Worm (Caenorhabditis elegans) whole organism, L3 larva: Measurements from ENCODE around the gene Y46H3C.5.

ENCODE experiments used
- R02D3.7 ChIP-seq: fragments of 150-350 bp; optimal IDR thresholded peaks from 2 replicates; lab custom pipeline; 2014; ENCODE audit warnings: missing biosample characterization, missing genetic modification characterization
- ZK546.5 ChIP-seq: sonication (generic microtip); optimal IDR thresholded peaks from 2 replicates; lab custom pipeline; 2017; ENCODE audit warnings: missing biosample characterization, missing genetic modification characterization
- ama-1 ChIP-seq: fragments of 150-350 bp; optimal IDR thresholded peaks from 2 replicates; lab custom pipeline; 2018
- ceh-16 ChIP-seq: sonication (generic microtip); optimal IDR thresholded peaks from 2 replicates; lab custom pipeline; 2017; ENCODE audit warnings: missing biosample characterization, missing genetic modification characterization
- ceh-82 ChIP-seq: fragments of 150-350 bp; optimal IDR thresholded peaks from 2 replicates; lab custom pipeline; 2014; ENCODE audit warnings: missing biosample characterization, missing genetic modification characterization
- ceh-9 ChIP-seq: sonication (generic microtip); optimal IDR thresholded peaks from 2 replicates; lab custom pipeline; 2018; ENCODE audit warnings: missing biosample characterization, missing genetic modification characterization
- daf-12 ChIP-seq: fragments of 150-350 bp; optimal IDR thresholded peaks from 2 replicates; lab custom pipeline; 2014; ENCODE audit warnings: missing biosample characterization, missing genetic modification reagents, missing genetic modification characterization
- egl-27 ChIP-seq: sonication (generic microtip); optimal IDR thresholded peaks from 4 replicates; lab custom pipeline; 2017; ENCODE audit warnings: missing biosample characterization, missing genetic modification reagents, missing genetic modification characterization
- elt-2 ChIP-seq: sonication (generic microtip); optimal IDR thresholded peaks from 2 replicates; lab custom pipeline; 2016; ENCODE audit warnings: missing genetic modification reagents, mild to moderate bottlenecking, missing genetic modification characterization, missing compliant biosample characterization
- eor-1 ChIP-seq, 2 experiments: fragments of 150-350 bp; optimal IDR thresholded peaks; 2 replicates each; lab custom pipeline; 2014 to 2018; ENCODE audit warnings: missing biosample characterization in 2 of 2, missing genetic modification characterization in 2 of 2
- fkh-10 ChIP-seq: sonication (generic microtip); optimal IDR thresholded peaks from 2 replicates; lab custom pipeline; 2017; ENCODE audit warnings: missing biosample characterization, missing genetic modification reagents, missing genetic modification characterization
- fkh-2 ChIP-seq: fragments of 150-350 bp; optimal IDR thresholded peaks from 2 replicates; lab custom pipeline; 2014; ENCODE audit warnings: missing biosample characterization, missing genetic modification reagents, missing genetic modification characterization
- fos-1 ChIP-seq: fragments of 150-350 bp; optimal IDR thresholded peaks from 2 replicates; lab custom pipeline; 2014; ENCODE audit warnings: missing biosample characterization, missing genetic modification characterization
- jun-1 ChIP-seq: fragments of 150-350 bp; optimal IDR thresholded peaks from 2 replicates; lab custom pipeline; 2014; ENCODE audit warnings: missing biosample characterization, missing genetic modification reagents, missing genetic modification characterization
- lin-15B ChIP-seq: fragments of 150-350 bp; optimal IDR thresholded peaks from 2 replicates; lab custom pipeline; 2014; ENCODE audit warnings: missing biosample characterization, missing genetic modification characterization
- lin-39 ChIP-seq: fragments of 150-350 bp; optimal IDR thresholded peaks from 2 replicates; lab custom pipeline; 2018; ENCODE audit warnings: missing biosample characterization, missing genetic modification reagents, missing genetic modification characterization
- lsy-12 ChIP-seq: sonication (generic microtip); optimal IDR thresholded peaks from 2 replicates; lab custom pipeline; 2016; ENCODE audit warnings: mild to moderate bottlenecking, missing genetic modification characterization, missing compliant biosample characterization
- mdl-1 ChIP-seq: fragments of 150-350 bp; optimal IDR thresholded peaks from 2 replicates; lab custom pipeline; 2014; ENCODE audit warnings: missing biosample characterization, missing genetic modification characterization
- nfya-1 ChIP-seq: sonication (generic microtip); optimal IDR thresholded peaks from 2 replicates; lab custom pipeline; 2017; ENCODE audit warnings: missing genetic modification characterization, mild to moderate bottlenecking, missing compliant biosample characterization, antibody characterized with exemption, moderate library complexity; ENCODE audit not compliant: insufficient read depth
- nhr-11 ChIP-seq: fragments of 150-350 bp; optimal IDR thresholded peaks from 2 replicates; lab custom pipeline; 2014; ENCODE audit warnings: missing biosample characterization, missing genetic modification characterization
- nhr-12 ChIP-seq: fragments of 150-350 bp; optimal IDR thresholded peaks from 2 replicates; lab custom pipeline; 2014; ENCODE audit warnings: missing biosample characterization, missing genetic modification characterization
- nhr-23 ChIP-seq: fragments of 150-350 bp; optimal IDR thresholded peaks from 2 replicates; lab custom pipeline; 2014; ENCODE audit warnings: missing biosample characterization, missing genetic modification reagents, missing genetic modification characterization
- nhr-28 ChIP-seq: fragments of 150-350 bp; optimal IDR thresholded peaks from 2 replicates; lab custom pipeline; 2014; ENCODE audit warnings: missing biosample characterization, missing genetic modification characterization
- nhr-43 ChIP-seq: sonication (generic microtip); optimal IDR thresholded peaks from 2 replicates; lab custom pipeline; 2016; ENCODE audit warnings: mild to moderate bottlenecking, missing genetic modification characterization, missing compliant biosample characterization; ENCODE audit not compliant: poor library complexity, severe bottlenecking
- nhr-67 ChIP-seq: fragments of 150-350 bp; optimal IDR thresholded peaks from 2 replicates; lab custom pipeline; 2014; ENCODE audit warnings: missing biosample characterization, missing genetic modification characterization
- nhr-77 ChIP-seq: fragments of 150-350 bp; optimal IDR thresholded peaks from 2 replicates; lab custom pipeline; 2014; ENCODE audit warnings: missing biosample characterization, missing genetic modification characterization
- pha-4 ChIP-seq: fragments of 150-350 bp; optimal IDR thresholded peaks from 2 replicates; lab custom pipeline; 2014; ENCODE audit warnings: missing biosample characterization, missing genetic modification reagents, missing genetic modification characterization
- pqm-1 ChIP-seq: fragments of 150-350 bp; optimal IDR thresholded peaks from 2 replicates; lab custom pipeline; 2017; ENCODE audit warnings: missing biosample characterization, missing genetic modification characterization, inconsistent platforms
- snpc-4 ChIP-seq: fragments of 150-350 bp; optimal IDR thresholded peaks from 2 replicates; lab custom pipeline; 2014; ENCODE audit warnings: missing biosample characterization, missing genetic modification characterization
- tbx-2 ChIP-seq: sonication (generic microtip); optimal IDR thresholded peaks from 2 replicates; lab custom pipeline; 2016; ENCODE audit warnings: mild to moderate bottlenecking, missing genetic modification characterization, missing compliant biosample characterization
- unc-39 ChIP-seq: sonication (generic microtip); optimal IDR thresholded peaks from 4 replicates; lab custom pipeline; 2017; ENCODE audit warnings: missing biosample characterization, missing genetic modification characterization
- zag-1 ChIP-seq: fragments of 150-350 bp; optimal IDR thresholded peaks from 2 replicates; lab custom pipeline; 2014; ENCODE audit warnings: missing biosample characterization, missing genetic modification characterization
- ztf-11 ChIP-seq: fragments of 150-350 bp; optimal IDR thresholded peaks from 2 replicates; lab custom pipeline; 2014; ENCODE audit warnings: missing biosample characterization, missing genetic modification characterization

The Y46H3C.5 gene

ce11 chrV:1654845-1655244 lies 37.5 kb downstream of the Y46H3C.5 start, which contains the start of gene irld-11:
Gene irld-11 (plus strand): TSS chrV:1655145.
- TF ChIP-seq pha-4 (tag; lab: Kevin White, UChicago) (no peak), nhr-43 (no peak), ama-1 (lab: Kevin White, UChicago) (no peak), ceh-16 (tag; lab: Kevin White, UChicago) (no peak), jun-1 (tag; lab: Kevin White, UChicago) (no peak), tbx-2 (tag; lab: Kevin White, UChicago) (no peak), fkh-10 (GFP tag; lab: Kevin White, UChicago) (no peak), lin-39 (tag; lab: Kevin White, UChicago) (no peak), nhr-77 (tag; lab: Kevin White, UChicago) (no peak), zag-1 (tag; lab: Kevin White, UChicago) (no peak), elt-2 (tag; lab: Kevin White, UChicago) (no peak), eor-1 (tag; optimal IDR thresholded peaks at IDR 0.05; lab: Kevin White, UChicago) (no peak), egl-27 (tag; lab: Kevin White, UChicago) (no peak), nhr-23 (tag; lab: Kevin White, UChicago) (no peak), ZK546.5 (tag; lab: Kevin White, UChicago) (no peak), ztf-11 (no peak), lsy-12 (tag; lab: Kevin White, UChicago) (no peak)

DNA sequence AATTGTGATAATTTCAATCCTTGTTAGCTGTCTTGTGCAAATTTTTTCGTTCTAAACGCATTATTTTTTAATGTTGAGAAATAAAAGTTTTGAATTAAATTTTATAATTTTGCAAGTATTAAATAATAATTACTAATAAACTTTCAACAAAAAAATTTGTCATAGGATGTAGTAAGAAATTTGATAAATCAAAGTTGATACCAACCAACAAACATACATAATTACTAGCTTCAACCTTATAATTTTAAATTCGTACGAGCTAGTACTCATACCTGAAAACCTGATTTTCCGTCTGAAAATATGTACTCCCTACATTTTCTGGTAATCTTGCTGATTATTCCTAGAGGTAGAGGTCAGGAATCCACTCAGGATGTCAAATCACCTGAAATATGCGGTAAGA lies 41.2 kb downstream of the Y46H3C.5 start, which contains the start of gene irld-44:
irld-44 (plus strand) TSS at position 301 of the 400 bp plus-strand sequence.
- TF ChIP-seq ama-1 (lab: Kevin White, UChicago), result no peak
- no peak for TF ChIP-seq nfya-1 (tag; lab: Kevin White, UChicago)
- TF ChIP-seq pqm-1 (tag; lab: Kevin White, UChicago), result no peak
- TF ChIP-seq lin-39 (tag; lab: Kevin White, UChicago), result no peak
- TF ChIP-seq lin-15B (tag; lab: Kevin White, UChicago), result no peak
- TF ChIP-seq nhr-11 (tag; lab: Kevin White, UChicago), result no peak
- no peak for TF ChIP-seq unc-39 (tag; lab: Kevin White, UChicago)
- no peak for TF ChIP-seq fkh-2 (tag; lab: Kevin White, UChicago)
- TF ChIP-seq nhr-77 (tag; lab: Kevin White, UChicago), result no peak

DNA sequence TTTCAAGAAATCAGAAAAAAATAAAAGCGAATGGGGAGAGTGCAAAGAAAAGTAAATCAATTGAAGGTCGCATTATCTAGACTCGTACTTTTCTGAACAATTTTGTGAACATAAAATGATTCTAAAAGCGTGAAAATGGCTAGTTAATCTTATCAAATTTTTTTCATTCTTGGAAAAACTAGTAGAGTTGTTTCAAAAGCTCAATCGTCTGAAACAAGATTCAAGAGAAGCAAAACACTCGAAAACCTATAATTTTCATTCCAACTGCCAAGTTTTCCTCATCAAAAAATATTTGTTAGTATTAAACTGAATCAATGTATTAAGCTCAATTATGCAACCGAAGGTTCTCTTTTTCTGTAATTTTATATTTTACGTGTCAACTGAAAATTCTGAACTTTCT lies 44.3 kb downstream of the Y46H3C.5 start, which contains the start of gene irld-45:
irld-45 (plus strand) TSS at position 301 of the 400 bp plus-strand sequence.
- TF ChIP-seq elt-2 (tag; lab: Kevin White, UChicago), result no peak
- TF ChIP-seq ama-1 (lab: Kevin White, UChicago), result no peak
- no peak for TF ChIP-seq lin-15B (tag; lab: Kevin White, UChicago)

DNA sequence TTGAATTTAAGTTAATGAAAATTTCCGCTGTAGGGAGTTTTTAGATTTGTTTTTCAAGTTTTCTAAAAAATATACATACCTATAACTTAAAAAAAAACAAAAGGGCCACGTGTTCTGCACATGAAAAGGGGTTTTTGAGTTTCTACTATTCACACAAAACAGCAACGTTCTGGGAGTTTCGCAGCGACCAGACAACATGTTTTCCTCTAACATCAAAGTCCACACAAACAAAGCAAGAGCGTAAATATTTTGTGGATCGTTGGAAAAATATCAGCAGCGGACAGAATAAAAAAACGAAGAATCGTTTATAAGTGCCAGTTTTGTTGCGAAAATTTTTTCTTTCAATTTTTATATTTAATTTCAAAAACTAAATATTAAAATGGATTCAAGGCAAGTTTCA lies 48.4 kb downstream of the Y46H3C.5 start, which contains the start of gene alh-2:
alh-2 (plus strand) TSS at position 284 of the 400 bp plus-strand sequence.
- TF ChIP-seq jun-1 (tag; lab: Kevin White, UChicago) (no peak), nhr-28 (no peak), nhr-12 (tag; lab: Kevin White, UChicago) (no peak), nhr-11 (tag; lab: Kevin White, UChicago) (no peak)

DNA sequence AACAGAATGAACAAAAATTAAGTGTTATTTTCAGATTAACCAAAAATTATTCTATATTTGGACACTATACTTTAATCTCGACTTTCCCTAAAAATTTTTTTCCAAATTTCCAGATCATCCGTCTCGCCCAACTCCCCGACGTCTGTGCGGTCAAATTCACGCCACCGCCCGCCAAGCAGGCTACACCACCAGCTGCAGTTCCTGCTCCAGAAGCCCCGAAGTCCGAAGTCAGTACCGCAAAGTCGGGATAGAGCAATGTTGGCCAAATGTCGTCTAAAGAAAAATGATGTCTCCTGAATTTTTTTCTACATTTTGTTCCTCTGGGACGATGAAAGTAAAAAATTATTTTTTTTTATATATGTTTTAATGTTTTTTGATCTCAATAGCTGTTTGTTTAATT lies 49.5 kb downstream of the Y46H3C.5 start:
- TF ChIP-seq R02D3.7 (tag; lab: Kevin White, UChicago) (no peak), fos-1 (tag; lab: Kevin White, UChicago) (no peak), lin-15B (tag; lab: Kevin White, UChicago) (no peak), daf-12 (tag; lab: Kevin White, UChicago) (no peak), fkh-10 (GFP tag; lab: Kevin White, UChicago) (no peak), eor-1 (tag; optimal IDR thresholded peaks at IDR 0.05; lab: Kevin White, UChicago) (no peak), ama-1 (lab: Kevin White, UChicago) (no peak), ceh-82 (tag; lab: Kevin White, UChicago) (no peak), lsy-12 (tag; lab: Kevin White, UChicago) (no peak), nhr-67 (tag; lab: Kevin White, UChicago) (no peak), mdl-1 (tag; lab: Kevin White, UChicago) (no peak), ceh-16 (tag; lab: Kevin White, UChicago) (no peak), nhr-77 (tag; lab: Kevin White, UChicago) (no peak), ceh-9 (no peak), lin-39 (tag; lab: Kevin White, UChicago) (no peak), nhr-12 (tag; lab: Kevin White, UChicago) (no peak), snpc-4 (tag; lab: Kevin White, UChicago) (no peak), nhr-43 (no peak)
